Fruit fly (Drosophila melanogaster) whole organism, wandering third instar larva: ENCODE measurements around the gene Acp32CD.

Source experiments
- Abd-B ChIP-seq: fragments of >200 bp; optimal IDR thresholded peaks from 2 replicates; lab custom pipeline; 2017; ENCODE audit warnings: missing biosample characterization, missing genetic modification characterization
- CG32264 ChIP-seq: fragments of 200-800 bp; sonication (Bioruptor generic); optimal IDR thresholded peaks from 2 replicates; lab custom pipeline; 2016; ENCODE audit warnings: missing biosample characterization, missing genetic modification characterization
- CG9705 ChIP-seq: fragments of 200-800 bp; sonication (Bioruptor generic); optimal IDR thresholded peaks from 2 replicates; lab custom pipeline; 2018; ENCODE audit warnings: missing biosample characterization, mild to moderate bottlenecking, missing genetic modification characterization
- CrebA ChIP-seq: fragments of 200-800 bp; sonication (Bioruptor generic); optimal IDR thresholded peaks from 2 replicates; lab custom pipeline; 2016; ENCODE audit warnings: missing biosample characterization, mild to moderate bottlenecking, missing genetic modification characterization, borderline replicate concordance
- Dfd ChIP-seq: fragments of >200 bp; optimal IDR thresholded peaks from 2 replicates; lab custom pipeline; 2017; ENCODE audit warnings: missing biosample characterization, missing genetic modification characterization
- Dif ChIP-seq: fragments of 200-275, 200-300 bp; sonication (Bioruptor generic); optimal IDR thresholded peaks from 2 replicates; lab custom pipeline; 2018; ENCODE audit warnings: missing biosample characterization, missing genetic modification characterization; ENCODE audit not compliant: partially characterized antibody
- GATAd ChIP-seq: sonication (Bioruptor generic); optimal IDR thresholded peaks from 2 replicates; lab custom pipeline; 2016; ENCODE audit warnings: missing biosample characterization, missing genetic modification characterization
- HLH106 ChIP-seq: fragments of 200-800 bp; optimal IDR thresholded peaks from 3 replicates; lab custom pipeline; 2019; ENCODE audit warnings: missing biosample characterization, mild to moderate bottlenecking, missing genetic modification characterization, moderate library complexity
- Hnf4 ChIP-seq: fragments of 200-800 bp; sonication (Bioruptor generic); optimal IDR thresholded peaks from 2 replicates; lab custom pipeline; 2016; ENCODE audit warnings: missing biosample characterization, mild to moderate bottlenecking, missing genetic modification characterization
- Hr78 ChIP-seq: fragments of >200 bp; optimal IDR thresholded peaks from 2 replicates; lab custom pipeline; 2017; ENCODE audit warnings: missing biosample characterization, missing genetic modification characterization
- Hr83 ChIP-seq: fragments of 200-300 bp; sonication (Bioruptor generic); optimal IDR thresholded peaks from 2 replicates; lab custom pipeline; 2016; ENCODE audit warnings: missing biosample characterization, mild to moderate bottlenecking, missing genetic modification characterization, moderate library complexity; ENCODE audit not compliant: poor library complexity, severe bottlenecking
- Jra ChIP-seq: sonication (Bioruptor generic); optimal IDR thresholded peaks from 2 replicates; lab custom pipeline; 2016; ENCODE audit warnings: missing biosample characterization, missing genetic modification characterization
- Mio ChIP-seq: sonication (Bioruptor generic); optimal IDR thresholded peaks from 2 replicates; lab custom pipeline; 2016; ENCODE audit warnings: missing biosample characterization, missing genetic modification characterization
- Myc ChIP-seq: fragments of >200 bp; optimal IDR thresholded peaks from 2 replicates; lab custom pipeline; 2017
- N ChIP-seq: fragments of >200 bp; optimal IDR thresholded peaks from 2 replicates; lab custom pipeline; 2018; ENCODE audit warnings: missing biosample characterization, missing external identifiers, missing genetic modification characterization
- OdsH ChIP-seq: fragments of 200-800 bp; sonication (Bioruptor generic); optimal IDR thresholded peaks from 2 replicates; lab custom pipeline; 2016; ENCODE audit warnings: missing biosample characterization, mild to moderate bottlenecking, missing genetic modification characterization
- Rel ChIP-seq, 2 experiments: fragments of 200-800 bp; sonication (Bioruptor generic) in 1 of 2; optimal IDR thresholded peaks; 2 replicates in 1 of 2; 3 replicates in 1 of 2; lab custom pipeline; 2016 to 2019; ENCODE audit warnings: mild to moderate bottlenecking in 2 of 2, missing biosample characterization in 2 of 2, missing genetic modification characterization in 2 of 2, moderate library complexity in 1 of 2
- Sp1 ChIP-seq: fragments of 200-800 bp; sonication (Bioruptor generic); optimal IDR thresholded peaks from 3 replicates; lab custom pipeline; 2019; ENCODE audit warnings: missing biosample characterization, mild to moderate bottlenecking, missing genetic modification characterization, moderate library complexity
- Vsx2 ChIP-seq: fragments of 200-300, 225-300 bp; sonication (Bioruptor generic); optimal IDR thresholded peaks from 2 replicates; lab custom pipeline; 2018; ENCODE audit warnings: missing biosample characterization, missing genetic modification characterization; ENCODE audit not compliant: partially characterized antibody
- br ChIP-seq: fragments of 200-800 bp; sonication (Bioruptor generic); optimal IDR thresholded peaks from 2 replicates; lab custom pipeline; 2016; ENCODE audit warnings: missing biosample characterization, missing genetic modification characterization
- brk ChIP-seq: fragments of 200-800 bp; sonication (Bioruptor generic); optimal IDR thresholded peaks from 2 replicates; lab custom pipeline; 2016; ENCODE audit warnings: missing biosample characterization, mild to moderate bottlenecking, missing genetic modification characterization
- dmrt93B ChIP-seq: fragments of 200-800 bp; sonication (Bioruptor generic); optimal IDR thresholded peaks from 2 replicates; lab custom pipeline; 2018; ENCODE audit warnings: missing biosample characterization, mild to moderate bottlenecking, missing genetic modification characterization
- dsf ChIP-seq: sonication (Bioruptor generic); optimal IDR thresholded peaks from 2 replicates; lab custom pipeline; 2016; ENCODE audit warnings: missing biosample characterization, missing genetic modification characterization, borderline replicate concordance
- ey ChIP-seq: fragments of 200-800 bp; sonication (Bioruptor generic); optimal IDR thresholded peaks from 2 replicates; lab custom pipeline; 2016; ENCODE audit warnings: missing biosample characterization, missing genetic modification characterization
- foxo ChIP-seq, 2 experiments: fragments of 200-800 bp; sonication (Bioruptor generic); optimal IDR thresholded peaks; 2 replicates in 1 of 2; 3 replicates in 1 of 2; lab custom pipeline; 2016 to 2017; ENCODE audit warnings: missing biosample characterization in 2 of 2, missing genetic modification characterization in 2 of 2
- fru ChIP-seq: fragments of 200-800 bp; sonication (Bioruptor generic); optimal IDR thresholded peaks from 3 replicates; lab custom pipeline; 2016; ENCODE audit warnings: missing biosample characterization, mild to moderate bottlenecking, missing genetic modification characterization
- h ChIP-seq: fragments of 200-800 bp; sonication (Bioruptor generic); optimal IDR thresholded peaks from 3 replicates; lab custom pipeline; 2016; ENCODE audit warnings: missing biosample characterization, mild to moderate bottlenecking, missing genetic modification characterization
- lola ChIP-seq: fragments of >200 bp; optimal IDR thresholded peaks from 2 replicates; lab custom pipeline; 2017; ENCODE audit warnings: missing biosample characterization, missing genetic modification characterization
- pan ChIP-seq: fragments of >200 bp; optimal IDR thresholded peaks from 2 replicates; lab custom pipeline; 2017
- psq ChIP-seq: fragments of 200-800 bp; sonication (Bioruptor generic); optimal IDR thresholded peaks from 3 replicates; lab custom pipeline; 2017; ENCODE audit warnings: missing biosample characterization, mild to moderate bottlenecking, missing genetic modification characterization, moderate library complexity
- rgr ChIP-seq: fragments of 200-800 bp; sonication (Bioruptor generic); optimal IDR thresholded peaks from 3 replicates; lab custom pipeline; 2016; ENCODE audit warnings: missing biosample characterization, mild to moderate bottlenecking, missing genetic modification characterization
- sage ChIP-seq: fragments of 200-800 bp; sonication (Bioruptor generic); optimal IDR thresholded peaks from 2 replicates; lab custom pipeline; 2016; ENCODE audit warnings: missing biosample characterization, mild to moderate bottlenecking, missing genetic modification characterization
- sv ChIP-seq: fragments of 200-800 bp; sonication (Bioruptor generic); optimal IDR thresholded peaks from 3 replicates; lab custom pipeline; 2016; ENCODE audit warnings: missing biosample characterization, missing genetic modification characterization
- tai ChIP-seq: sonication (Bioruptor generic); optimal IDR thresholded peaks from 2 replicates; lab custom pipeline; 2016; ENCODE audit warnings: missing biosample characterization, missing genetic modification characterization
- usp ChIP-seq: fragments of >200 bp; optimal IDR thresholded peaks from 2 replicates; lab custom pipeline; 2017; ENCODE audit warnings: missing biosample characterization, missing genetic modification characterization
- woc ChIP-seq: sonication (Bioruptor generic); optimal IDR thresholded peaks from 2 replicates; lab custom pipeline; 2016; ENCODE audit warnings: missing biosample characterization, mild to moderate bottlenecking, missing genetic modification characterization

Acp32CD gene

dm6 chr2L:10986138-10986537 lies 29.3 kb upstream of the Acp32CD start:
- TF ChIP-seq sv (no peak), Myc (lab: Kevin White, UChicago) (peak; percentile 29), foxo (GFP tag; optimal IDR thresholded peaks at IDR 0.05; lab: Kevin White, UChicago) (peak in 1 of 2 experiments; percentile 15), OdsH (GFP tag; lab: Kevin White, UChicago) (no peak)
- TF ChIP-seq, all 38 proteins: peak for 2

- TF ChIP-seq sage (GFP tag; lab: Kevin White, UChicago) (no peak), Vsx2 (peak; percentile 93), psq (GFP tag; lab: Kevin White, UChicago) (peak; percentile 49), pan (lab: Kevin White, UChicago) (no peak), GATAd (GFP tag; lab: Kevin White, UChicago) (no peak), woc (GFP tag; lab: Kevin White, UChicago) (peak; percentile 28), Myc (lab: Kevin White, UChicago) (no peak), dmrt93B (no peak), Jra (GFP tag; lab: Kevin White, UChicago) (no peak), Dfd (GFP tag; lab: Kevin White, UChicago) (no peak), CG32264 (GFP tag; lab: Kevin White, UChicago) (no peak), fru (GFP tag; lab: Kevin White, UChicago) (no peak), brk (GFP tag; lab: Kevin White, UChicago) (peak; percentile 67), tai (GFP tag; lab: Kevin White, UChicago) (peak; percentile 57), sv (peak; percentile 50), rgr (GFP tag; lab: Kevin White, UChicago) (no peak), CG9705 (GFP tag; lab: Kevin White, UChicago) (no peak), Rel (GFP tag; optimal IDR thresholded peaks at IDR 0.05; lab: Kevin White, UChicago) (no peak), Rel (tag; optimal IDR thresholded peaks at IDR 0.05; lab: Kevin White, UChicago) (peak; percentile 47), lola (GFP tag; lab: Kevin White, UChicago) (no peak), Sp1 (GFP tag; lab: Kevin White, UChicago) (no peak), h (GFP tag; lab: Kevin White, UChicago) (no peak), ey (GFP tag; lab: Kevin White, UChicago) (peak; percentile 44), Dif (peak; percentile 61), OdsH (GFP tag; lab: Kevin White, UChicago) (peak; percentile 50)
Observed at dm6 chr2L:10987370-10987853, 28.0 kb upstream of the Acp32CD start, which contains the start of the genes piwi and CG12253. Gene piwi, minus strand, starts transcription at chr2L:10987420. Gene CG12253, plus strand, starts transcription at chr2L:10987806.

- no peak for TF ChIP-seq h (GFP tag; lab: Kevin White, UChicago)
- TF ChIP-seq Sp1 (GFP tag; lab: Kevin White, UChicago) = no peak
- no peak for TF ChIP-seq Jra (GFP tag; lab: Kevin White, UChicago)
- no peak for TF ChIP-seq HLH106 (tag; lab: Kevin White, UChicago)
- no peak for TF ChIP-seq Dfd (GFP tag; lab: Kevin White, UChicago)
- no peak for TF ChIP-seq tai (GFP tag; lab: Kevin White, UChicago)
- no peak for TF ChIP-seq usp (GFP tag; lab: Kevin White, UChicago)
- no peak for TF ChIP-seq rgr (GFP tag; lab: Kevin White, UChicago)
- no peak for TF ChIP-seq Rel (GFP tag; optimal IDR thresholded peaks at IDR 0.05; lab: Kevin White, UChicago)
- TF ChIP-seq Rel (tag; optimal IDR thresholded peaks at IDR 0.05; lab: Kevin White, UChicago) = no peak
- no peak for TF ChIP-seq ey (GFP tag; lab: Kevin White, UChicago)
- TF ChIP-seq Hr83 = no peak
- TF ChIP-seq lola (GFP tag; lab: Kevin White, UChicago) = no peak
- TF ChIP-seq Myc (lab: Kevin White, UChicago) = no peak
Observed at dm6 chr2L:10988026-10988425, 27.4 kb upstream of the Acp32CD start.

dm6 chr2L:10989162-10989561 lies 26.3 kb upstream of the Acp32CD start, which contains the start of gene TTLL4A:
Gene TTLL4A, plus strand, starts transcription at chr2L:10989401.
- TF ChIP-seq woc (GFP tag; lab: Kevin White, UChicago) = peak; percentile 45
- peak; percentile 22 for TF ChIP-seq Myc (lab: Kevin White, UChicago)
- no peak for TF ChIP-seq GATAd (GFP tag; lab: Kevin White, UChicago)
- TF ChIP-seq br (GFP tag; lab: Kevin White, UChicago) = no peak
- no peak for TF ChIP-seq Hr78 (GFP tag; lab: Kevin White, UChicago)
- TF ChIP-seq Hnf4 (GFP tag; lab: Kevin White, UChicago) = peak; percentile 68
- no peak for TF ChIP-seq Rel (GFP tag; optimal IDR thresholded peaks at IDR 0.05; lab: Kevin White, UChicago)
- peak; percentile 100 for TF ChIP-seq Rel (tag; optimal IDR thresholded peaks at IDR 0.05; lab: Kevin White, UChicago)
- peak; percentile 57 for TF ChIP-seq tai (GFP tag; lab: Kevin White, UChicago)
- peak; percentile 68 for TF ChIP-seq Hr83
- TF ChIP-seq Dif = no peak
- no peak for TF ChIP-seq CG32264 (GFP tag; lab: Kevin White, UChicago)
- no peak for TF ChIP-seq pan (lab: Kevin White, UChicago)
- TF ChIP-seq OdsH (GFP tag; lab: Kevin White, UChicago) = no peak
- TF ChIP-seq foxo (GFP tag; optimal IDR thresholded peaks at IDR 0.05; lab: Kevin White, UChicago) = no peak
- TF ChIP-seq CrebA (GFP tag; lab: Kevin White, UChicago) = no peak
- no peak for TF ChIP-seq usp (GFP tag; lab: Kevin White, UChicago)
- TF ChIP-seq dmrt93B = no peak
- TF ChIP-seq Vsx2 = no peak
- no peak for TF ChIP-seq Sp1 (GFP tag; lab: Kevin White, UChicago)
- TF ChIP-seq sv = peak; percentile 17
- no peak for TF ChIP-seq rgr (GFP tag; lab: Kevin White, UChicago)
- no peak for TF ChIP-seq Jra (GFP tag; lab: Kevin White, UChicago)
- TF ChIP-seq ey (GFP tag; lab: Kevin White, UChicago) = no peak
- TF ChIP-seq N (GFP tag; lab: Kevin White, UChicago) = no peak
- no peak for TF ChIP-seq Dfd (GFP tag; lab: Kevin White, UChicago)
- TF ChIP-seq CG9705 (GFP tag; lab: Kevin White, UChicago) = no peak
- TF ChIP-seq psq (GFP tag; lab: Kevin White, UChicago) = no peak
- TF ChIP-seq Abd-B = no peak
- no peak for TF ChIP-seq dsf (GFP tag; lab: Kevin White, UChicago)
- TF ChIP-seq Mio = no peak
- TF ChIP-seq HLH106 (tag; lab: Kevin White, UChicago) = no peak
- TF ChIP-seq sage (GFP tag; lab: Kevin White, UChicago) = peak; percentile 18
- TF ChIP-seq brk (GFP tag; lab: Kevin White, UChicago) = peak; percentile 58
- no peak for TF ChIP-seq h (GFP tag; lab: Kevin White, UChicago)
- no peak for TF ChIP-seq fru (GFP tag; lab: Kevin White, UChicago)
